Fruit fly (Drosophila melanogaster) whole organism, larva: Measurements from ENCODE around the gene CG14089.

Source experiments
- noc ChIP-seq: fragments of 200-800 bp; sonication (Bioruptor generic); optimal IDR thresholded peaks from 3 replicates; lab custom pipeline; 2019; ENCODE audit warnings: missing biosample characterization, mild to moderate bottlenecking, missing genetic modification characterization, moderate library complexity

Gene CG14089

DNA sequence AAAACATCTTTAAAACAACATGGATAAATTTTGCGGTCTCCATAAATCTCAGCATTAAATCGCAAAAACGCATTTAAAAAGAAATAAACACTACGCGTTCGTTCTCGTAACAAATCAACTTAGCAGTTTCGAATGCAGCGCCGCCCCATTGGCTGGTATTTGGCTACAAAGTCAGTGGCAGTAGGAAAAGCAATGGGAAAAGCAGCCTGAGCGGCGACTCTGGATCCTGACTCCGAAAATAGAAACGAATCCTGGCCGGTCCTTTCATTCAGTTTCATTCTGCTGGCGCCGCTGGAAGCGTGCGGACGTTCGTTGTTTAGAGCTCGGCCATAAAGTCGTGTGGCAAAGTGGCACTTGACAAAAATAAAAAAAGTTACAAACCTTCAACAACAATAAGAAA is 5.1 kb downstream of the CG14089 start, which contains the start of gene CG14086:
CG14086 (plus strand) TSS at position 301 of the 400 bp plus-strand sequence.
- no peak for TF ChIP-seq noc (tag; lab: Kevin White, UChicago)

DNA sequence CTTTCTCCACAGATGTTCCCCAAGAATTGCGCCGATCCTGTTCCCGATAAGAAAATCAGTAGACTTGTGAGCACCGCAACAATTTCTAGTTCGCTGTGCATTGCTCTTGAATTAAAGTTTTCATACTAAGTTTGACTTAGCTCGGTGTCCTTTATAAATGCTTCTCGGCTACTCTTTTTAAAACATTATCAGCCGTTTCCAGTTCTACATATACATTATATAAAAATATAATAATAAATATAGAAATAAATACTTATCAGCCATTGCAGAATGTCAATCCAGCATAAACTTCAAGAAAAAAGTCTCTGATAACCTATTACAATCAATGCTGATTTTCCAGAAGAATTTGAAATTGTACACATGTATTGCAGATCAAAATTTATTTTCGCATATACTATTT is 10.1 kb downstream of the CG14089 start, which contains the start of gene CG14088:
CG14088 (minus strand) TSS at position 101 of the 400 bp plus-strand sequence.
- no peak for TF ChIP-seq noc (tag; lab: Kevin White, UChicago)

DNA sequence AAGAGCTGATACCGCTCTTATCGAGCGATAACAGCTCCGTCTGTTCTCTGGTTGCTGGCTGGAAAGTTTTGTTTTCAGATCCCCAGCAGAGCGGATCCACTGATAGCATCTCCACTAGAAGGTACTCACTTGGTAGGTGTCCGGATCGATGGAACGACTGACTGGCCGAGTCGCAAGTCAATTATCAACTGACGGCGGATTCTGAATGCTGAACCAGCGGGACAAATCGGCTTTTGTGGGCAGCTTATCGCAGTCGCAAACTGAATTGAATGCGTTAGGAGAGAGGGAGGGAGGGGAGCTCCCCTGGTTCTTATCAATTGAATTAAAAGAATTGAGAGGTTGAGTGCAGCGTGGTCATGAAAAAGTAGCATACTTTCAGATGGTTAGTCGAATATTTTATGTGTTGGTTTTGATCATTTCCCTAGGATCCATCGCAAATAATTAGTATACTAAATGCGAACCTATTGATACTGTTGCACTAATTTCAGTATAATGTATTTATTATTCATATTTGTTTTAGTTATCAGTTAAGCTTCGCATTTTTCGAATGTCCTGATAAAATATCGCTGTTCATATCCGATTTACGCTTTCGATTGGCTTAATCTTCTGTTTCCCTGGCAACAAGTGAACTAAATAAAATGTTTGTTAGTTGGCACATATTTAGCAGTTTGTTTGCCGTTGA is 11.7 kb downstream of the CG14089 start, which contains the start of the genes Aldh7A1 and CG14085:
Aldh7A1 (minus strand) TSS at position 194 of the 682 bp plus-strand sequence.
CG14085 (plus strand) TSS at position 632 of the 682 bp plus-strand sequence.
- TF ChIP-seq noc (tag; lab: Kevin White, UChicago), result peak; percentile 83

DNA sequence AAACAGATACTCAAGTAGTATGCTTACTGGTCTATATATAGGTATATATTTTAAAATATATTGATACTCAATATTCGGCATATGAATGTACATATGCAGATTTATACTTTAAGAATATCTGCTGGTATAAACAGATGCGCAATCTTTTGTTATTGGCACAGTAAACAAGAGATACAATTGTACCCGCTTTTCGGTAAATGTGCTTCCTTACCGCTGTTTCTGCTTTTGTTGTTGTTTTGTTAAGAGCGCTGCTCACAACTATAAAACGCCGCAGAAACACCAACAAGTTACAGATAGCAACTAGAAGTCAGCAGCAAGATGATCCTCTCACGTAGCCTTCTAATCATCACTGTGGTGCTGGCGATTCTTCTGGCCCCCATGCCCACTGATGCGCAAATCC is 14.8 kb downstream of the CG14089 start, which contains the start of gene CG45081:
CG45081 (plus strand) TSS at position 301 of the 400 bp plus-strand sequence.
- TF ChIP-seq noc (tag; lab: Kevin White, UChicago), result no peak

DNA sequence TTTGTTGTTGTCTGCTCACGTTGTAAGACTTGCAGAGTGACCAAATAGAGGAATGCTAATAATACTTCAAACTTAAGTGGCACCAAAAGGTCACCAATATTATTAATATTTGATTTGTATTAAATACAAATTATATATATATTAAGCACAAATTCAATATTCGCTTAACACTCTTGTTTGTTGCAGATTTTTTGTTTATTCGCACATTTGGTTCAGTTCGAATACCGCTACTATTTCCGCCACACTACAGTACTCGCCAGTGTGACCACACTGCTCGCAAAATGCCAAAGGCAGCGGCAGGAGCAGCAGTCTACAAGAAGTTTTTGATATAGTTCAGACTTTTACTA is 16.5 kb downstream of the CG14089 start, which contains the start of gene Max:
Max (minus strand) TSS at position 44 of the 347 bp plus-strand sequence.
- peak; percentile 63 for TF ChIP-seq noc (tag; lab: Kevin White, UChicago)

- TF ChIP-seq noc (tag; lab: Kevin White, UChicago), result no peak
These were observed 17.0 kb downstream of the CG14089 start, which contains the start of the genes CG42374 and Mettl5 for dm6 chr3L:19263480-19264140. TSS of gene CG42374 (plus strand) at chr3L:19263766. TSS of gene Mettl5 (plus strand) at chr3L:19263766.

- no peak for TF ChIP-seq noc (tag; lab: Kevin White, UChicago)
These were observed 18.9 kb downstream of the CG14089 start for dm6 chr3L:19261720-19262119.

dm6 chr3L:19261213-19261612 is 19.4 kb downstream of the CG14089 start, which contains the start of gene Bet1:
TSS of gene Bet1 (plus strand) at chr3L:19261394.
- TF ChIP-seq noc (tag; lab: Kevin White, UChicago), result no peak

dm6 chr3L:19260278-19260803 is 20.3 kb downstream of the CG14089 start, which contains the start of gene nes:
TSS of gene nes (minus strand) at chr3L:19260679.
- TF ChIP-seq noc (tag; lab: Kevin White, UChicago), result peak; percentile 59

- no peak for TF ChIP-seq noc (tag; lab: Kevin White, UChicago)
These were observed 22.4 kb downstream of the CG14089 start for dm6 chr3L:19258199-19258598.

DNA sequence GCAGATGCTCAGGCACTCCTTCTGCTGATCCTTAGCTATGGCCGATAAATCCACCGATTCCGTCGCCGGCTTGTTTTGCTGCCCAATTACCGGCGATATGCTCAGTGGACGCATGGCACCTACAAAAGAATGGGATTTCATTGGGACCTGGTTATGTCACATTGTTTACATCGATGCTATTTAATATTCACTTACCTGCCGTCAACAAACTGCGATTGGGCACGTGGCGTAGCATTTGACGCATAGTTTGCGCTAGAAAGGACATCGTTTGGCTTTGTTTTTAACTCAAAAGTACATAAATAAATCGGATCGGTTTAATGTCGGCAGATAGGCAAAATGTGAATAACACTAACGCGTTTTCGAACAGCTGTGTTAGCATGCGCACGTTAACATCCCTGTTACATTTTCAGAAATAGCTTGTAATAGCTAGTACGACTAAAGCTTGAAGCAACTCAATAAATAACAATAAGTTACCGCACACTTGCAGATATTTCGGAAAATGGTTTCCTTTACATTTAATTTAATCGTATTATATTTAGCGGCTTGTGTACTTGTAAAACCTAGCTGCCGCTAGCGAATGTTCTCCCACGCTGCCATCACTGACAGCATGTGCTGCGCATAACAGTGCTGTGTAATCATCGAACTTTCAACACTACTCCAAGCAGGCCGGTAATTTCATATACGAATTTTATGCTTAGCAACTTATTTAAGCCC is 25.7 kb downstream of the CG14089 start, which contains the start of the genes mRpL21 and rept:
mRpL21 (minus strand) TSS at position 347 of the 714 bp plus-strand sequence.
rept (plus strand) TSS at position 626 of the 714 bp plus-strand sequence.
- TF ChIP-seq noc (tag; lab: Kevin White, UChicago), result peak; percentile 66

DNA sequence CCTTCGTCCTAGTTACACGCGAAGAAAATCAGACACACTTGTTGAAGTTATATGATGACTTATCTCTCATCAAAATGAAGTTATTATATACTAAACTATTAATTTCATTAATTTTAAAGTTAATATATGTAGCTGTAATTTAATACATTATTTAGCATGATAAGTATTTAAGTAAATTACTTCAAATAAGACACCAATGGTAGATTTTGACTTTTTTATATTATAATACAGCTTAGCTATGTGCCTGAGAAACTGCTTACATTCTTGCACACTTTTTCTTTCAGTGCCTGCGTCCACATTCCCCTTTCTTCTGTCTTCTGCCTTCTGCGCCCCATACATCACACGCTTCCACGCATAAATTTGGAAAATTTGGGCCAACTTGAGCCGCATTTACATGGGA is 29.0 kb downstream of the CG14089 start:
- TF ChIP-seq noc (tag; lab: Kevin White, UChicago), result no peak

- TF ChIP-seq noc (tag; lab: Kevin White, UChicago), result no peak
These were observed 42.8 kb downstream of the CG14089 start for dm6 chr3L:19237780-19238179.

DNA sequence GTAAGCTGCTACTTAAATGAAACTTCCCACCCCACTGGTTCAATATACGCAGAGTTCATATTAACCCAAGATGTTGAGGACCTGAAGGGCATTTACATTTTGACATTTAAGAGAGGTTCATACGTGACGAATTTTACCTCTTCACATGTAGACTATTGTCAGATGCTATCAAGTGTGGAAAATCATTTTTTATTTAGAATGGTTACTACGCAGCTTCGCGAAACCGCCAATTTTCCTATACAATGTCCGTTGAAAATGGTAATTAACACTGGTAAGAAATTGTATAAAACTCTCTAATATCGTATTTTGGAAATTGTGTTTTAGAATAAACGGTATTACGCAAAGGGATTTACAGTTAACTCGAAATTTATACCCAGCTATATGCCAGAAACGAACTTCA is 44.0 kb downstream of the CG14089 start:
- TF ChIP-seq noc (tag; lab: Kevin White, UChicago), result no peak

- no peak for TF ChIP-seq noc (tag; lab: Kevin White, UChicago)
These were observed 44.5 kb downstream of the CG14089 start, which contains the start of gene CG33647 for dm6 chr3L:19236060-19236459. TSS of gene CG33647 (plus strand) at chr3L:19236360.
